Worm (Caenorhabditis elegans): ENCODE measurements around the gene F07H5.10.

Gene F07H5.10

ce11 chrII:8848984-8849383, 40.6 kb upstream of the F07H5.10 start:
- TF ChIP-seq aha-1 (tag) = peak; percentile 63
- TF ChIP-seq aly-2 (tag; optimal IDR thresholded peaks at IDR 0.05) = no peak
- peak in 1 of 2 experiments; percentile 53 for TF ChIP-seq unc-62 (GFP tag; optimal IDR thresholded peaks at IDR 0.05 in 1 of 2)
- TF ChIP-seq unc-62 (tag; optimal IDR thresholded peaks at IDR 0.05) = no peak

ce11 chrII:8845932-8846331, 37.5 kb upstream of the F07H5.10 start:
- TF ChIP-seq mdl-1 (tag; optimal IDR thresholded peaks at IDR 0.05) (peak in 1 of 2 experiments; percentile 42), nhr-6 (tag; optimal IDR thresholded peaks at IDR 0.05) (no peak), nhr-28 (tag; optimal IDR thresholded peaks at IDR 0.05) (peak; percentile 62), hlh-11 (tag; optimal IDR thresholded peaks at IDR 0.05) (peak; percentile 57), hlh-30 (tag; optimal IDR thresholded peaks at IDR 0.05; ENCODE audit: insufficient read depth) (peak; percentile 47), php-3 (GFP tag; IDR thresholded peaks at IDR 0.05) (no peak), T20F7.1 (GFP tag; optimal IDR thresholded peaks at IDR 0.05) (no peak)

ce11 chrII:8845298-8845697, 36.9 kb upstream of the F07H5.10 start, which contains the start of gene agxt-1:
TSS of gene agxt-1 (plus strand) at chrII:8845598.
- TF ChIP-seq set-16 (GFP tag; IDR thresholded peaks at IDR 0.05) = no peak
- TF ChIP-seq tra-1 (GFP tag; IDR thresholded peaks at IDR 0.05) = no peak
- no peak for TF ChIP-seq nhr-6 (tag; optimal IDR thresholded peaks at IDR 0.05)
- TF ChIP-seq mdt-29 (GFP tag; IDR thresholded peaks at IDR 0.05) = no peak
- no peak for TF ChIP-seq ceh-62 (tag; optimal IDR thresholded peaks at IDR 0.05)
- no peak for TF ChIP-seq ZK337.2 (GFP tag; IDR thresholded peaks at IDR 0.05)
- no peak for TF ChIP-seq Y48G9A.11 (GFP tag; IDR thresholded peaks at IDR 0.05)
- TF ChIP-seq cey-2 (tag; optimal IDR thresholded peaks at IDR 0.05; ENCODE audit: borderline replicate concordance, insufficient read depth) = no peak
- TF ChIP-seq nhr-111 (GFP tag; optimal IDR thresholded peaks at IDR 0.05) = no peak
- no peak for TF ChIP-seq nhr-237 (tag; optimal IDR thresholded peaks at IDR 0.05)
- no peak for TF ChIP-seq unc-62 (GFP tag; optimal IDR thresholded peaks at IDR 0.05 in 1 of 2)
- TF ChIP-seq unc-62 (tag; optimal IDR thresholded peaks at IDR 0.05) = no peak
- TF ChIP-seq nhr-11 (tag; optimal IDR thresholded peaks at IDR 0.05) = no peak
- no peak for TF ChIP-seq ZK546.5 (tag; optimal IDR thresholded peaks at IDR 0.05)

- TF ChIP-seq nhr-77 (tag; optimal IDR thresholded peaks at IDR 0.05) (no peak), unc-39 (tag; optimal IDR thresholded peaks at IDR 0.05) (no peak), nhr-25 (tag; optimal IDR thresholded peaks at IDR 0.05; ENCODE audit: borderline replicate concordance, insufficient read depth) (no peak), nhr-11 (tag; optimal IDR thresholded peaks at IDR 0.05) (peak; percentile 37), mxl-3 (GFP tag; optimal IDR thresholded peaks at IDR 0.05) (no peak), zfp-2 (tag; optimal IDR thresholded peaks at IDR 0.05) (no peak), sdz-12 (GFP tag; optimal IDR thresholded peaks at IDR 0.05) (no peak), lsy-2 (tag; optimal IDR thresholded peaks at IDR 0.05) (no peak), nhr-10 (tag; optimal IDR thresholded peaks at IDR 0.05) (no peak), saeg-2 (GFP tag; IDR thresholded peaks at IDR 0.05) (no peak), rbr-2 (tag; optimal IDR thresholded peaks at IDR 0.05) (no peak), daf-8 (GFP tag; IDR thresholded peaks at IDR 0.05) (no peak), daf-16 (GFP tag; optimal IDR thresholded peaks at IDR 0.05) (peak in 1 of 2 experiments; percentile 41), daf-16 (tag; optimal IDR thresholded peaks at IDR 0.05) (no peak), nhr-6 (tag; optimal IDR thresholded peaks at IDR 0.05) (no peak), nhr-48 (tag; optimal IDR thresholded peaks at IDR 0.05) (no peak), hlh-30 (tag; optimal IDR thresholded peaks at IDR 0.05; ENCODE audit: insufficient read depth) (no peak), hlh-11 (tag; optimal IDR thresholded peaks at IDR 0.05) (peak; percentile 52), dmd-9 (GFP tag; IDR thresholded peaks at IDR 0.05) (no peak), fkh-10 (GFP tag; optimal IDR thresholded peaks at IDR 0.05) (no peak), Y105C5A.15 (GFP tag; IDR thresholded peaks at IDR 0.05) (no peak), mdt-29 (GFP tag; IDR thresholded peaks at IDR 0.05) (no peak), T26A8.4 (GFP tag; IDR thresholded peaks at IDR 0.05) (no peak), jun-1 (tag; optimal IDR thresholded peaks at IDR 0.05) (no peak), F49E8.2 (tag; optimal IDR thresholded peaks at IDR 0.05; ENCODE audit: borderline replicate concordance) (no peak), dve-1 (tag; optimal IDR thresholded peaks at IDR 0.05; ENCODE audit: insufficient read depth) (no peak), unc-62 (GFP tag; optimal IDR thresholded peaks at IDR 0.05 in 1 of 2) (peak in 1 of 2 experiments; percentile 52), unc-62 (tag; optimal IDR thresholded peaks at IDR 0.05) (no peak), T20F7.1 (GFP tag; optimal IDR thresholded peaks at IDR 0.05) (no peak), lim-7 (GFP tag; IDR thresholded peaks at IDR 0.05) (no peak)
Observed at ce11 chrII:8844465-8845126, 36.2 kb upstream of the F07H5.10 start, which contains the start of gene F46C5.6. TSS of gene F46C5.6 (minus strand) at chrII:8844515.
